Worm (Caenorhabditis elegans) whole organism, early embryonic: ENCODE data around the gene npax-2.

Experiments
- B0310.2 ChIP-seq: sonication (generic microtip); optimal IDR thresholded peaks from 2 replicates; lab custom pipeline; 2016; ENCODE audit warnings: mild to moderate bottlenecking, missing genetic modification characterization, missing compliant biosample characterization
- F13C5.2 ChIP-seq: sonication (generic microtip); optimal IDR thresholded peaks from 2 replicates; lab custom pipeline; 2017; ENCODE audit warnings: mild to moderate bottlenecking, missing genetic modification characterization, inconsistent platforms, missing compliant biosample characterization
- aly-1 ChIP-seq: sonication (generic microtip); optimal IDR thresholded peaks from 2 replicates; lab custom pipeline; 2016; ENCODE audit warnings: missing genetic modification characterization, missing compliant biosample characterization
- ama-1 ChIP-seq: fragments of 150-350 bp; optimal IDR thresholded peaks from 2 replicates; lab custom pipeline; 2014
- ceh-13 ChIP-seq: fragments of 200-800 bp; sonication (Bioruptor generic); optimal IDR thresholded peaks from 2 replicates; lab custom pipeline; 2018; ENCODE audit warnings: mild to moderate bottlenecking, missing genetic modification characterization, missing compliant biosample characterization
- ceh-36 ChIP-seq: sonication (generic microtip); optimal IDR thresholded peaks from 2 replicates; lab custom pipeline; 2016; ENCODE audit warnings: missing genetic modification characterization, inconsistent platforms, missing compliant biosample characterization
- ets-7 ChIP-seq: sonication (generic microtip); optimal IDR thresholded peaks from 2 replicates; lab custom pipeline; 2016; ENCODE audit warnings: missing genotype, missing genetic modification characterization, missing compliant biosample characterization
- flt-1 ChIP-seq: fragments of 200-800 bp; sonication (Bioruptor generic); IDR thresholded peaks from 2 replicates; pipeline ENCODE4 v1.3.6; 2022; ENCODE audit warnings: missing genetic modification characterization, missing compliant biosample characterization
- hmbx-1 ChIP-seq: sonication (generic microtip); optimal IDR thresholded peaks from 2 replicates; lab custom pipeline; 2016; ENCODE audit warnings: mild to moderate bottlenecking, missing genetic modification characterization, missing compliant biosample characterization
- hmg-4 ChIP-seq: fragments of 200-800 bp; sonication (Bioruptor generic); optimal IDR thresholded peaks from 2 replicates; lab custom pipeline; 2018; ENCODE audit warnings: mild to moderate bottlenecking, missing genetic modification characterization, missing compliant biosample characterization
- hnd-1 ChIP-seq: sonication (generic microtip); optimal IDR thresholded peaks from 2 replicates; lab custom pipeline; 2016; ENCODE audit warnings: missing genetic modification characterization, missing compliant biosample characterization
- pes-1 ChIP-seq: fragments of 200-800 bp; sonication (Bioruptor generic); IDR thresholded peaks from 2 replicates; pipeline ENCODE4 v1.3.6; 2022; ENCODE audit warnings: missing genetic modification reagents, missing genetic modification characterization, missing compliant biosample characterization
- scrt-1 ChIP-seq: fragments of 200-800 bp; sonication (Bioruptor generic); IDR thresholded peaks from 2 replicates; pipeline ENCODE4 v1.3.6; 2022; ENCODE audit warnings: missing genetic modification characterization, missing compliant biosample characterization
- sea-1 ChIP-seq: fragments of 200-800 bp; sonication (Bioruptor generic); conservative IDR thresholded peaks from 2 replicates; pipeline ENCODE4 v1.3.6; 2022; ENCODE audit warnings: missing genetic modification characterization, missing compliant biosample characterization
- tbx-11 ChIP-seq: fragments of 200-800 bp; sonication (Bioruptor generic); IDR thresholded peaks from 2 replicates; pipeline ENCODE4 v1.3.6; 2022; ENCODE audit warnings: missing genetic modification characterization, missing compliant biosample characterization
- tbx-37 ChIP-seq: fragments of 200-800 bp; sonication (Bioruptor generic); conservative IDR thresholded peaks from 2 replicates; pipeline ENCODE4 v1.3.6; 2022; ENCODE audit warnings: missing genetic modification reagents, missing genetic modification characterization, missing compliant biosample characterization
- tra-4 ChIP-seq: sonication (generic microtip); optimal IDR thresholded peaks from 2 replicates; lab custom pipeline; 2017; ENCODE audit warnings: missing genetic modification characterization, missing compliant biosample characterization

npax-2 gene

DNA sequence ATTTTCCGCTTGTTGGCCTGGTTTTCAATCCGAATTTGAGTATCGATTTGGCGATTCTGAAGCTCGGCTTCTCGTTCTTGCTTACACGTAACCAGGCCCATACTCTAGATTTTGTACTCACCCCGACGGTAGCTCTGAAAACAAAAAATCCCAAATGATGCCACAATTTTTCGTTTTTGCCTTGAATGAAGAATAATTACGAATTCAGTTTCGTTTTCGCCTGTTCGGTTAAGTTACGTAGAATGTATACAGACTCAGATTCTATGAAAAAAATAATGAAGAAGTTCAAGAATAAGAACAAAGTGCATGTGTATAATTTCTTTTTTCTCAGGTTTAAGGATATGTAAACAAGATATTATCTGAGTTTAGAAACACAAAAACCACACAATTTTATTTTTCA is 28.9 kb downstream of the npax-2 start, which contains the start of gene gpa-5:
TSS of gene gpa-5 (minus strand) at position 101 of the 400 bp plus-strand sequence.
- TF ChIP-seq tbx-11 (GFP tag; lab: Robert Waterston, UW) (no peak), scrt-1 (no peak), F13C5.2 (tag; lab: Kevin White, UChicago) (no peak), aly-1 (no peak), ceh-36 (tag; lab: Kevin White, UChicago) (no peak), ets-7 (tag; lab: Kevin White, UChicago) (no peak), tbx-37 (GFP tag; lab: Robert Waterston, UW) (no peak), ama-1 (lab: Kevin White, UChicago) (no peak), hmbx-1 (no peak)

DNA sequence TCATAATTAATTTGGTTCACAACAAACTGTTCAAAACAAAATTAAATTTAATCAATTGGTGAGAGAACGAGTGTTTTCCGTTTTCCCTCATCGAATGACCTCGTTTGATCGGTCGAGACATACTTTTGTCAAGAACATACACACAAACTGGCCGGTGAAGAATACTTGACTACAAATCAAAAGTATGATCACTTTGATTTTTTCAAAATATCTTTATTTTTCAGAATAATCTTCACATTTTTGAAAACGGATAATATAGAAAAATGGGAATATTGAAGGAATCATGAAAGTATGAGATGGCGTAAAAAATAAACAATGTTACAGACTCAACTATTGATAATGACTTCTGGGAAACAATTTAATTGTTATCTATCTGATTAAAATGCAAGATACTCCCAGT is 31.7 kb downstream of the npax-2 start, which contains the start of gene swip-10:
TSS of gene swip-10 (minus strand) at position 101 of the 400 bp plus-strand sequence.
- no peak for TF ChIP-seq flt-1 (GFP tag; lab: Robert Waterston, UW)
- no peak for TF ChIP-seq ets-7 (tag; lab: Kevin White, UChicago)
- no peak for TF ChIP-seq pes-1 (GFP tag; lab: Robert Waterston, UW)
- TF ChIP-seq F13C5.2 (tag; lab: Kevin White, UChicago), result no peak
- TF ChIP-seq aly-1, result no peak
- TF ChIP-seq tbx-37 (GFP tag; lab: Robert Waterston, UW), result no peak
- TF ChIP-seq hmbx-1, result no peak

DNA sequence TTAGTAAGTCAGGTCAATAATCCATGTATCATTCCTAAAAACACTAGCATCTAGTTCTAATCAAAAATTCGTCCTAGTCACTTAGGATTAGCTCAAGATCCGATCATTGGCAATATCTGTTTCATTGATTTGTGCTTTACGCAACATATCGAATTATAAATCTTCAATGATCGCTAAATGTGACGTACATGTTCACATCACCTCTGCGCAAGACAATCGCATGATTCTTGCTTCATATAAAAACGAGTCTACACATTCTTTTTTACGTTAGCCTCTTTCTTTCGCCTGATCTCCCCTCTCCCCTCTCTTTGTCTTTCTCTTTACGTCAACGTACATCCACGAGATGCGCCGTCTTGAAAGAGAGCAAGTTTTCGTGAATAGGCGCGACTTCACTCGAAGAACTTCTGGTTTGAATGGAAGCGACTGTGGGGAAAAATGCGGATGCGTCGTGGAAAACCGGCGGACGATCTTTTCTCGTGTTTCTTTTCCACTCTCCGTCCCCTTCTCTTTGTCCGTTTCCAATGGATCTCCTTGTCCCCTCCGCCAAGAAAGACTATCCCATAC is 33.5 kb downstream of the npax-2 start:
- no peak for TF ChIP-seq ceh-36 (tag; lab: Kevin White, UChicago)
- no peak for TF ChIP-seq aly-1
- TF ChIP-seq ets-7 (tag; lab: Kevin White, UChicago), result no peak

DNA sequence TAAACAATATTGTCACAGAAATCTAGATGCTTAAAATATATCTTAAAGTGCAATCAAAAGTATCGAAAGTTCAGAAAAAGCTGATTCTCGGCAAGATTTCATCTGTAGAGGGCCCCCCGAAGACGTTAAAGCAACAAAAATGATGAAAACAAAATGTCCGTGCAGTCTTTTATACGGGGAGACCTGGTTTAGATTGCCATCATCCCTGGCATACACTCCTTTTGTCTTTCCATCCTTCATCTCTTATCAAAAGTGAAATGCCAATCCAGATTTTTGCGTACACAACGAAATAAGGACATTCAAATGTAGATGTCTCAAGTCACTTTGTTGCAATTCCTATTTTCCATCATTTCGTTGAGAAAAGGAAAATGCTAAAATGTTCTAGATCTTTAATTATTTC is 35.7 kb downstream of the npax-2 start:
- no peak for TF ChIP-seq sea-1
- TF ChIP-seq tra-4 (tag; lab: Kevin White, UChicago), result no peak
- no peak for TF ChIP-seq F13C5.2 (tag; lab: Kevin White, UChicago)
- no peak for TF ChIP-seq pes-1 (GFP tag; lab: Robert Waterston, UW)
- no peak for TF ChIP-seq B0310.2
- TF ChIP-seq flt-1 (GFP tag; lab: Robert Waterston, UW), result no peak
- no peak for TF ChIP-seq aly-1
- TF ChIP-seq tbx-37 (GFP tag; lab: Robert Waterston, UW), result no peak
- TF ChIP-seq scrt-1, result no peak
- no peak for TF ChIP-seq ama-1 (lab: Kevin White, UChicago)
- TF ChIP-seq ceh-36 (tag; lab: Kevin White, UChicago), result no peak
- TF ChIP-seq tbx-11 (GFP tag; lab: Robert Waterston, UW), result no peak

DNA sequence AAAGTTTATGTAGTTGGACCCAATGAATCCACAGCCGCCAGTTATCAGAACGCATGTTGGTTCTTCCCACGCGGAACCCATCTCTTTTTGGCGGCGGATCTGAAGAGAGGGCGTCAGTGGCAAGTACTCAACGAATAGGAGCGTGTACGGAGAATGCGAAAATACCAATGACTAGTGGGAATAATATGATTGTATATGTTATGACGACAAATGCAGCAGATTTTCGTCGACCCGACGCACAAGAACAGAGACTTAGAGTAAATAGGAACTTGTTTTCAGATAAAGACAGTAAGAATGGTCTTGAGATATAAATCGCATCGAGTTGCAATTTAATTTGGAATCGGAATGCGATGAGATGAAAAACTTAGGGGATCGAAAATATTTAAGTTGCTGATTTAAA is 36.9 kb downstream of the npax-2 start, which contains the start of gene bus-5:
TSS of gene bus-5 (minus strand) at position 101 of the 400 bp plus-strand sequence.
- TF ChIP-seq flt-1 (GFP tag; lab: Robert Waterston, UW) (no peak), hmg-4 (GFP tag; lab: Kevin White, UChicago) (no peak), tra-4 (tag; lab: Kevin White, UChicago) (no peak), hnd-1 (tag; lab: Kevin White, UChicago) (no peak), sea-1 (no peak), pes-1 (GFP tag; lab: Robert Waterston, UW) (no peak), ceh-36 (tag; lab: Kevin White, UChicago) (no peak), ama-1 (lab: Kevin White, UChicago) (no peak), scrt-1 (no peak), tbx-11 (GFP tag; lab: Robert Waterston, UW) (no peak), ets-7 (tag; lab: Kevin White, UChicago) (no peak), F13C5.2 (tag; lab: Kevin White, UChicago) (no peak), B0310.2 (no peak), hmbx-1 (no peak), aly-1 (no peak), ceh-13 (GFP tag; lab: Kevin White, UChicago) (no peak), tbx-37 (GFP tag; lab: Robert Waterston, UW) (no peak)

DNA sequence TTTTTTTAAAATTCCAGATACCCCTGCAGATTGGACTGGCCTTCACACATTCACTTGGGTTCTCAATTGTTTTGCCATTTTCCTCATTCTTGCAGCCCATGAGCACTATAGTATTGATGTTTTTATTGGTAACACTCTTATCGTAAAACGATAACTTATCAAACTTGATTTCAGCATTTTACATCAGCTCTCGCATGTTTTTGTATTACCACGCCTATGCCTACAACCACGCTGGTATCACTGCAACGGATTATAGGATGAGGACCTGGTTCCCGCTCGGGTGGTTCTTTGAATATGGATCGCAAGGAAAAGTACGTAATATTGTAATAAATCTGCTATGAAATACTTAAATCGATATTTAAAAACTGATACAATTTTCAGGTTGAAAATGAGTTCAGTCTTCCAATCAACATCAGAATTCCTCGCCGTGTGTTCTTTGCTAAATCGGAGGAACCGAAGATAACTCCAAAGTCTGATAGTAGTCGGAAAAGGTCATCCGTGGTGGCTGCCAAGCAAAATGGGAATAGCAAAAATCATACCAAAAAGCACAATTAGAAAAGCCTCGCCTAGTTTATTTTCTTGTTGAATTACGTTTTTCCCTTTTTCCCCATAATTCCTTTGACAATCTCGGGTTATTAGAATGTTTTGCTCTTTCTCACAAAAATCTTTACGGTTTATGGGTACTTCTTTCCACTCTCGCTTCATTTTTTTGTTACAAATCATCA is 39.1 kb downstream of the npax-2 start:
- no peak for TF ChIP-seq B0310.2
- TF ChIP-seq ets-7 (tag; lab: Kevin White, UChicago), result no peak

DNA sequence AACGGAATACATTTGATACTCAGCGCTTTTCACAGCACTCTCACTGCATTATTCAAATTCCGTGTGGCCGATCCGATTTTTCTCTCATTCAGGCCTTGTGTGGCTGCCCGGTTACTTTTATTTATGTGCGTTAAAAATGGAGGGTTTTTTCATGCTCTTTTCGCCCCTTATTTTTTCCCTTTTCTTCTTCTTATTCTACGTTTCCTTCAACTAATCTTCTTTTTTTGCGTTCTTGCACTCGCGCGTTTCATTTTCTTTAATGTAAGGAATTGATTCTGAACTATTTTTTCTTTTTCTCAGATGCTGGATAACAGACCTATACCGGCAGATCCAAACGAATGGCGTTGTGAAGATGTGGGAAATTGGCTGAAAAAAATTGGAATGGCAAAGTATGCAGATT is 41.2 kb downstream of the npax-2 start, which contains the start of gene F53B1.2:
TSS of gene F53B1.2 (plus strand) at position 301 of the 400 bp plus-strand sequence.
- TF ChIP-seq flt-1 (GFP tag; lab: Robert Waterston, UW) (no peak), hmg-4 (GFP tag; lab: Kevin White, UChicago) (no peak), hmbx-1 (no peak), tbx-11 (GFP tag; lab: Robert Waterston, UW) (no peak), sea-1 (no peak), hnd-1 (tag; lab: Kevin White, UChicago) (no peak), F13C5.2 (tag; lab: Kevin White, UChicago) (no peak), ceh-36 (tag; lab: Kevin White, UChicago) (no peak), B0310.2 (no peak), tbx-37 (GFP tag; lab: Robert Waterston, UW) (no peak), aly-1 (no peak), pes-1 (GFP tag; lab: Robert Waterston, UW) (no peak), ets-7 (tag; lab: Kevin White, UChicago) (no peak), ceh-13 (GFP tag; lab: Kevin White, UChicago) (no peak), tra-4 (tag; lab: Kevin White, UChicago) (no peak)
